Worm (Caenorhabditis elegans) whole organism, L3 larva: ENCODE results near the gene acs-12.
A peak's percentile ranks its signal among the peaks of the same experiment; 100 is the strongest.

ENCODE experiments used
- R02D3.7 ChIP-seq: fragments of 150-350 bp; optimal IDR thresholded peaks from 2 replicates; lab custom pipeline; 2014; ENCODE audit warnings: missing biosample characterization, missing genetic modification characterization
- ZK546.5 ChIP-seq: sonication (generic microtip); optimal IDR thresholded peaks from 2 replicates; lab custom pipeline; 2017; ENCODE audit warnings: missing biosample characterization, missing genetic modification characterization
- aly-2 ChIP-seq: fragments of 150-350 bp; optimal IDR thresholded peaks from 2 replicates; lab custom pipeline; 2014; ENCODE audit warnings: missing biosample characterization, missing genetic modification characterization
- ama-1 ChIP-seq: fragments of 150-350 bp; optimal IDR thresholded peaks from 2 replicates; lab custom pipeline; 2018
- ceh-16 ChIP-seq: sonication (generic microtip); optimal IDR thresholded peaks from 2 replicates; lab custom pipeline; 2017; ENCODE audit warnings: missing biosample characterization, missing genetic modification characterization
- ceh-28 ChIP-seq: fragments of 150-350 bp; optimal IDR thresholded peaks from 2 replicates; lab custom pipeline; 2014; ENCODE audit warnings: missing biosample characterization, missing genetic modification reagents, missing genetic modification characterization
- ceh-82 ChIP-seq: fragments of 150-350 bp; optimal IDR thresholded peaks from 2 replicates; lab custom pipeline; 2014; ENCODE audit warnings: missing biosample characterization, missing genetic modification characterization
- ceh-9 ChIP-seq: sonication (generic microtip); optimal IDR thresholded peaks from 2 replicates; lab custom pipeline; 2018; ENCODE audit warnings: missing biosample characterization, missing genetic modification characterization
- daf-12 ChIP-seq: fragments of 150-350 bp; optimal IDR thresholded peaks from 2 replicates; lab custom pipeline; 2014; ENCODE audit warnings: missing biosample characterization, missing genetic modification reagents, missing genetic modification characterization
- egl-27 ChIP-seq: sonication (generic microtip); optimal IDR thresholded peaks from 4 replicates; lab custom pipeline; 2017; ENCODE audit warnings: missing biosample characterization, missing genetic modification reagents, missing genetic modification characterization
- egl-5 ChIP-seq: fragments of 150-350 bp; optimal IDR thresholded peaks from 2 replicates; lab custom pipeline; 2017; ENCODE audit warnings: missing biosample characterization, missing genetic modification reagents, missing genetic modification characterization, inconsistent platforms
- elt-1 ChIP-seq: fragments of 150-350 bp; optimal IDR thresholded peaks from 2 replicates; lab custom pipeline; 2014; ENCODE audit warnings: missing biosample characterization, missing genetic modification characterization
- elt-2 ChIP-seq: sonication (generic microtip); optimal IDR thresholded peaks from 2 replicates; lab custom pipeline; 2016; ENCODE audit warnings: missing genetic modification reagents, mild to moderate bottlenecking, missing genetic modification characterization, missing compliant biosample characterization
- elt-3 ChIP-seq, 3 experiments: fragments of 150-350 bp in 1 of 3; sonication (generic microtip) in 2 of 3; optimal IDR thresholded peaks; 2 replicates in 2 of 3; 4 replicates in 1 of 3; lab custom pipeline; 2014 to 2017; ENCODE audit warnings: missing biosample characterization in 3 of 3, missing genetic modification characterization in 3 of 3
- eor-1 ChIP-seq, 2 experiments: fragments of 150-350 bp; optimal IDR thresholded peaks; 2 replicates each; lab custom pipeline; 2014 to 2018; ENCODE audit warnings: missing biosample characterization in 2 of 2, missing genetic modification characterization in 2 of 2
- fkh-10 ChIP-seq: sonication (generic microtip); optimal IDR thresholded peaks from 2 replicates; lab custom pipeline; 2017; ENCODE audit warnings: missing biosample characterization, missing genetic modification reagents, missing genetic modification characterization
- fkh-2 ChIP-seq: fragments of 150-350 bp; optimal IDR thresholded peaks from 2 replicates; lab custom pipeline; 2014; ENCODE audit warnings: missing biosample characterization, missing genetic modification reagents, missing genetic modification characterization
- fos-1 ChIP-seq: fragments of 150-350 bp; optimal IDR thresholded peaks from 2 replicates; lab custom pipeline; 2014; ENCODE audit warnings: missing biosample characterization, missing genetic modification characterization
- hmg-11 ChIP-seq: sonication (generic microtip); optimal IDR thresholded peaks from 2 replicates; lab custom pipeline; 2016; ENCODE audit warnings: missing genetic modification characterization, missing compliant biosample characterization
- jun-1 ChIP-seq: fragments of 150-350 bp; optimal IDR thresholded peaks from 2 replicates; lab custom pipeline; 2014; ENCODE audit warnings: missing biosample characterization, missing genetic modification reagents, missing genetic modification characterization
- lin-15B ChIP-seq: fragments of 150-350 bp; optimal IDR thresholded peaks from 2 replicates; lab custom pipeline; 2014; ENCODE audit warnings: missing biosample characterization, missing genetic modification characterization
- lin-39 ChIP-seq: fragments of 150-350 bp; optimal IDR thresholded peaks from 2 replicates; lab custom pipeline; 2018; ENCODE audit warnings: missing biosample characterization, missing genetic modification reagents, missing genetic modification characterization
- lsy-12 ChIP-seq: sonication (generic microtip); optimal IDR thresholded peaks from 2 replicates; lab custom pipeline; 2016; ENCODE audit warnings: mild to moderate bottlenecking, missing genetic modification characterization, missing compliant biosample characterization
- mdl-1 ChIP-seq: fragments of 150-350 bp; optimal IDR thresholded peaks from 2 replicates; lab custom pipeline; 2014; ENCODE audit warnings: missing biosample characterization, missing genetic modification characterization
- mml-1 ChIP-seq: fragments of 150-350 bp; sonication (generic microtip); optimal IDR thresholded peaks from 3 replicates; lab custom pipeline; 2014; ENCODE audit warnings: missing biosample characterization, missing genetic modification characterization
- nfya-1 ChIP-seq: sonication (generic microtip); optimal IDR thresholded peaks from 2 replicates; lab custom pipeline; 2017; ENCODE audit warnings: missing genetic modification characterization, mild to moderate bottlenecking, missing compliant biosample characterization, antibody characterized with exemption, moderate library complexity; ENCODE audit not compliant: insufficient read depth
- nhr-11 ChIP-seq: fragments of 150-350 bp; optimal IDR thresholded peaks from 2 replicates; lab custom pipeline; 2014; ENCODE audit warnings: missing biosample characterization, missing genetic modification characterization
- nhr-12 ChIP-seq: fragments of 150-350 bp; optimal IDR thresholded peaks from 2 replicates; lab custom pipeline; 2014; ENCODE audit warnings: missing biosample characterization, missing genetic modification characterization
- nhr-23 ChIP-seq: fragments of 150-350 bp; optimal IDR thresholded peaks from 2 replicates; lab custom pipeline; 2014; ENCODE audit warnings: missing biosample characterization, missing genetic modification reagents, missing genetic modification characterization
- nhr-237 ChIP-seq: fragments of 150-350 bp; optimal IDR thresholded peaks from 2 replicates; lab custom pipeline; 2014; ENCODE audit warnings: missing biosample characterization, missing genetic modification characterization
- nhr-25 ChIP-seq: sonication (generic microtip); optimal IDR thresholded peaks from 2 replicates; lab custom pipeline; 2017; ENCODE audit warnings: missing biosample characterization, missing genetic modification characterization
- nhr-28 ChIP-seq: fragments of 150-350 bp; optimal IDR thresholded peaks from 2 replicates; lab custom pipeline; 2014; ENCODE audit warnings: missing biosample characterization, missing genetic modification characterization
- nhr-43 ChIP-seq: sonication (generic microtip); optimal IDR thresholded peaks from 2 replicates; lab custom pipeline; 2016; ENCODE audit warnings: mild to moderate bottlenecking, missing genetic modification characterization, missing compliant biosample characterization; ENCODE audit not compliant: poor library complexity, severe bottlenecking
- nhr-67 ChIP-seq: fragments of 150-350 bp; optimal IDR thresholded peaks from 2 replicates; lab custom pipeline; 2014; ENCODE audit warnings: missing biosample characterization, missing genetic modification characterization
- nhr-76 ChIP-seq: fragments of 150-350 bp; sonication (generic microtip); optimal IDR thresholded peaks from 5 replicates; lab custom pipeline; 2014; ENCODE audit warnings: missing biosample characterization, missing genetic modification characterization
- nhr-77 ChIP-seq: fragments of 150-350 bp; optimal IDR thresholded peaks from 2 replicates; lab custom pipeline; 2014; ENCODE audit warnings: missing biosample characterization, missing genetic modification characterization
- pha-4 ChIP-seq: fragments of 150-350 bp; optimal IDR thresholded peaks from 2 replicates; lab custom pipeline; 2014; ENCODE audit warnings: missing biosample characterization, missing genetic modification reagents, missing genetic modification characterization
- pqm-1 ChIP-seq: fragments of 150-350 bp; optimal IDR thresholded peaks from 2 replicates; lab custom pipeline; 2017; ENCODE audit warnings: missing biosample characterization, missing genetic modification characterization, inconsistent platforms
- sea-2 ChIP-seq: fragments of 150-350 bp; sonication (generic microtip); optimal IDR thresholded peaks from 4 replicates; lab custom pipeline; 2014; ENCODE audit warnings: missing biosample characterization, missing genetic modification reagents, missing genetic modification characterization
- skn-1 ChIP-seq: fragments of 150-350 bp; optimal IDR thresholded peaks from 2 replicates; lab custom pipeline; 2014; ENCODE audit warnings: missing biosample characterization, missing genetic modification characterization
- snpc-4 ChIP-seq: fragments of 150-350 bp; optimal IDR thresholded peaks from 2 replicates; lab custom pipeline; 2014; ENCODE audit warnings: missing biosample characterization, missing genetic modification characterization
- tbx-2 ChIP-seq: sonication (generic microtip); optimal IDR thresholded peaks from 2 replicates; lab custom pipeline; 2016; ENCODE audit warnings: mild to moderate bottlenecking, missing genetic modification characterization, missing compliant biosample characterization
- unc-39 ChIP-seq: sonication (generic microtip); optimal IDR thresholded peaks from 4 replicates; lab custom pipeline; 2017; ENCODE audit warnings: missing biosample characterization, missing genetic modification characterization
- unc-62 ChIP-seq: fragments of 150-350 bp; sonication (generic microtip); optimal IDR thresholded peaks from 4 replicates; lab custom pipeline; 2014; ENCODE audit warnings: missing biosample characterization, missing genetic modification reagents, missing genetic modification characterization
- zag-1 ChIP-seq: fragments of 150-350 bp; optimal IDR thresholded peaks from 2 replicates; lab custom pipeline; 2014; ENCODE audit warnings: missing biosample characterization, missing genetic modification characterization
- ztf-11 ChIP-seq: fragments of 150-350 bp; optimal IDR thresholded peaks from 2 replicates; lab custom pipeline; 2014; ENCODE audit warnings: missing biosample characterization, missing genetic modification characterization
- ztf-4 ChIP-seq: fragments of 150-350 bp; optimal IDR thresholded peaks from 2 replicates; lab custom pipeline; 2014; ENCODE audit warnings: missing biosample characterization, missing genetic modification characterization

acs-12 gene

DNA sequence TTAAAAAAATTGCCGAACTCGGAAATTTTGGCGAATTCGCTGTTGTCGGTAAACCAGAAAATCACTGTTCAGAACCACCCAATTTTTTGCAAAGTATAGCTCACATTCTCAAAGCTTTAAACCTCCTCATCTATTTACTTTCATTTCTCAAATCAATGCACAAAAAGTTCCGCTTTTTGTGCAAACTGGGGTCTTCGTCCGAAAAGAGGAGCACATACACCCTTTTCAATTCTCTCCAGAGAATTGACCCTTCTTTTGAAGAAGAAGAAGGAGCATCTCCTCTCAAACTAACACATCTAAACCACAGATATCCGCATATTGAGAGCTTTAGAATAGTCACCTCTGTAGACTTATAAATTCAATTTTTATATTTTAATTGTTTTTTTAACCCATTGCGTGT, 28.6 kb upstream of the acs-12 start:
- no peak for TF ChIP-seq nhr-77
- TF ChIP-seq egl-27 (tag; lab: Kevin White, UChicago), result no peak
- no peak for TF ChIP-seq unc-62 (GFP tag; lab: Kevin White, UChicago)
- TF ChIP-seq nhr-25 (tag; lab: Kevin White, UChicago), result no peak
- TF ChIP-seq ama-1 (lab: Kevin White, UChicago), result no peak
- TF ChIP-seq nhr-43 (tag; lab: Kevin White, UChicago), result no peak
- TF ChIP-seq daf-12 (tag; lab: Kevin White, UChicago), result no peak
- TF ChIP-seq sea-2 (GFP tag; lab: Kevin White, UChicago), result no peak
- no peak for TF ChIP-seq mdl-1 (tag; lab: Kevin White, UChicago)
- no peak for TF ChIP-seq elt-3 (tag; optimal IDR thresholded peaks at IDR 0.05; lab: Kevin White, UChicago)
- TF ChIP-seq nhr-12, result no peak
- TF ChIP-seq nfya-1, result no peak
- TF ChIP-seq lsy-12 (tag; lab: Kevin White, UChicago), result no peak
- no peak for TF ChIP-seq lin-15B (tag; lab: Kevin White, UChicago)

DNA sequence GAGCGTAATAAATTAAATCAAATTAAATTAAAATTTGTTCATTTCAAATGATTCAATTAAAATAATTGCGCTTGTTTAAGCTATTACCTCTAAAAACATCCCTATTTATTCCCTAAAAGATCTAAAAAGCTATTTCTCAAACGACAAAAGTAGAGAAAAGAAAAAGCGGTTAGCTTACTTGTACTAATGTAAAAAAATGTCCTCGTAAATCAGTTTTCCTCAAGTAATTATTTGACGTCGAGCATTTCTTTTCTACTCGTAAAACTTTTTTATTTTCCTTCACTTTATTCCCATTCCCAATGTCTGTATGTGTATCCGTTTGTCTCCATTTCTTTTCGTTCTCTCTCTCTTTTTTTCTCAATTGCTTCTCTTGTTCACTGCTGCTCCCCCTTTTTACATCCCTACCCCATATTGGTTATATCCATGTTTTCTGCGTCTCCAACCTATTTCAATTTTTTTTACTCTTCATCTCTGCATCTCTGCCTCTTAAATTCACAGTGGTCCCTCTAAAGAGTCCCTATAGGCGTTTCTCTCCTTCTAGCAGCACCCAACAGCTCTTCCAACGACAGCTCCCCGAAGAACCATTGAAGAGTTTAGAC, 24.8 kb upstream of the acs-12 start, which contains the start of gene unc-80:
Gene unc-80, plus strand, starts transcription at position 533 of the 599 bp plus-strand sequence.
- no peak for TF ChIP-seq eor-1 (tag; optimal IDR thresholded peaks at IDR 0.05; lab: Kevin White, UChicago)
- TF ChIP-seq nhr-25 (tag; lab: Kevin White, UChicago), result no peak
- TF ChIP-seq nhr-67, result no peak
- TF ChIP-seq elt-1 (tag; lab: Kevin White, UChicago), result peak; percentile 2
- no peak for TF ChIP-seq ceh-82 (tag; lab: Kevin White, UChicago)
- no peak for TF ChIP-seq ama-1 (lab: Kevin White, UChicago)
- TF ChIP-seq snpc-4 (tag; lab: Kevin White, UChicago), result no peak
- TF ChIP-seq lsy-12 (tag; lab: Kevin White, UChicago), result no peak
- TF ChIP-seq fkh-2 (tag; lab: Kevin White, UChicago), result no peak
- TF ChIP-seq ztf-4 (tag; lab: Kevin White, UChicago), result no peak
- TF ChIP-seq ceh-28 (tag; lab: Kevin White, UChicago), result no peak
- TF ChIP-seq sea-2 (GFP tag; lab: Kevin White, UChicago), result no peak
- no peak for TF ChIP-seq nhr-11 (tag; lab: Kevin White, UChicago)
- no peak for TF ChIP-seq aly-2 (tag; lab: Kevin White, UChicago)
- TF ChIP-seq daf-12 (tag; lab: Kevin White, UChicago), result no peak
- no peak for TF ChIP-seq pha-4 (tag; lab: Kevin White, UChicago)
- TF ChIP-seq unc-62 (GFP tag; lab: Kevin White, UChicago), result no peak
- TF ChIP-seq nhr-43 (tag; lab: Kevin White, UChicago), result no peak
- TF ChIP-seq zag-1 (tag; lab: Kevin White, UChicago), result no peak
- TF ChIP-seq ceh-9, result no peak
- peak; percentile 11 for TF ChIP-seq pqm-1 (tag; lab: Kevin White, UChicago)
- TF ChIP-seq jun-1 (tag; lab: Kevin White, UChicago), result no peak
- TF ChIP-seq lin-15B (tag; lab: Kevin White, UChicago), result peak; percentile 31
- TF ChIP-seq skn-1 (tag; lab: Kevin White, UChicago), result peak; percentile 32
- TF ChIP-seq unc-39, result no peak
- no peak for TF ChIP-seq ceh-16 (tag; lab: Kevin White, UChicago)
- no peak for TF ChIP-seq ztf-11 (tag; lab: Kevin White, UChicago)
- no peak for TF ChIP-seq fos-1 (tag; lab: Kevin White, UChicago)
- TF ChIP-seq fkh-10 (GFP tag; lab: Kevin White, UChicago), result peak; percentile 4
- peak; percentile 81 for TF ChIP-seq nfya-1
- TF ChIP-seq nhr-237 (tag; lab: Kevin White, UChicago), result no peak
- TF ChIP-seq nhr-28 (tag; lab: Kevin White, UChicago), result no peak
- no peak for TF ChIP-seq elt-3 (tag; optimal IDR thresholded peaks at IDR 0.05; lab: Kevin White, UChicago)
- no peak for TF ChIP-seq nhr-77
- no peak for TF ChIP-seq R02D3.7
- TF ChIP-seq hmg-11, result peak; percentile 63
- peak; percentile 5 for TF ChIP-seq tbx-2 (tag; lab: Kevin White, UChicago)
- TF ChIP-seq ZK546.5 (tag; lab: Kevin White, UChicago), result no peak
- TF ChIP-seq lin-39, result peak; percentile 51
- no peak for TF ChIP-seq nhr-76 (tag; lab: Kevin White, UChicago)
- peak; percentile 81 for TF ChIP-seq egl-5 (tag; lab: Kevin White, UChicago)
- no peak for TF ChIP-seq egl-27 (tag; lab: Kevin White, UChicago)
- TF ChIP-seq nhr-23 (tag; lab: Kevin White, UChicago), result no peak
- no peak for TF ChIP-seq elt-2 (tag; lab: Kevin White, UChicago)
- TF ChIP-seq mml-1 (tag; lab: Kevin White, UChicago), result no peak
- TF ChIP-seq nhr-12, result no peak
- no peak for TF ChIP-seq mdl-1 (tag; lab: Kevin White, UChicago)
